Worm (Caenorhabditis elegans): ENCODE data around the gene scav-2.

DNA sequence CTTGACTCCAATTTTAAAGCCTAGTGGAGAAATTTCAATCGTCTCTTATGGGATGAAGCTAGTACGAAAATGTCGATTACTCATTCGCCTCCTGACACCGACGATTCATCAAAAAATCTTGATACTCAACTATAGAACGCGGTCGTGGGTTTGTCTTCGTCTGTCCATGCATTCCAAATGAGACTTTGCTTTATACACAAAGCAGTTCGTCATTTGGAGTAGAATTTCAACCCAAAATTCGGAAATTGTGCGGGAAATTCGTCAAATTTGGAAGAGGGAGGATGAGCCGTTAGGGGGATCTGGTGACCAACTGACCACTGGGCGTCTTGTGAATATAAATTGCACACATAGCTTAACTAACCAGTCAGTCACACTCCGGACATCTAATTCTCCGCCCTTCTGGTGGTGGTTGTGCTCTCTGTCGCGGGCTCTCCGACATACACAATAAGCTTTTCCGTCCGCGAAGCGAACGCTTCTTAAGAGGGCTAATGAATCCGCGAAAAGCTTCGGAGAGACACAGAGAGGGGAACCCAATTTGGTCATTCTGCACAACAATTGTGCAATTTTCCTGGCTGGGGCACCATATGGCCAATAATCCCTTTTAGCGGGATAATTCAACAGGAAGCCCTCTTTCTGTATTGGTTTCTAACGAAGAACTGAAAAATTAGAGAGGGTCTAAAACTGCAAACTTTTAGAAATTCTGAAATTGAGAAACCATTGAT is 29.9 kb downstream of the scav-2 start:
- TF ChIP-seq nhr-179 (tag; optimal IDR thresholded peaks at IDR 0.05) (no peak), pbrm-1 (GFP tag; IDR thresholded peaks at IDR 0.05) (no peak), ztf-22 (GFP tag; optimal IDR thresholded peaks at IDR 0.05) (no peak), nfyb-1 (GFP tag; IDR thresholded peaks at IDR 0.05) (no peak), pha-4 (tag; optimal IDR thresholded peaks at IDR 0.05) (no peak), zfh-2 (GFP tag; conservative IDR thresholded peaks at IDR 0.05) (no peak), F23B12.7 (tag; optimal IDR thresholded peaks at IDR 0.05; ENCODE audit: insufficient read depth) (no peak), hlh-26 (GFP tag; conservative IDR thresholded peaks at IDR 0.05) (no peak), hrde-1 (tag; optimal IDR thresholded peaks at IDR 0.05; ENCODE audit: borderline replicate concordance) (no peak), xnd-1 (tag; optimal IDR thresholded peaks at IDR 0.05) (no peak), nfya-1 (tag; optimal IDR thresholded peaks at IDR 0.05; ENCODE audit: borderline replicate concordance, insufficient read depth) (no peak)

All from whole organism, young adult.